Worm (Caenorhabditis elegans): ENCODE data around the gene pmk-3.

The pmk-3 gene

DNA sequence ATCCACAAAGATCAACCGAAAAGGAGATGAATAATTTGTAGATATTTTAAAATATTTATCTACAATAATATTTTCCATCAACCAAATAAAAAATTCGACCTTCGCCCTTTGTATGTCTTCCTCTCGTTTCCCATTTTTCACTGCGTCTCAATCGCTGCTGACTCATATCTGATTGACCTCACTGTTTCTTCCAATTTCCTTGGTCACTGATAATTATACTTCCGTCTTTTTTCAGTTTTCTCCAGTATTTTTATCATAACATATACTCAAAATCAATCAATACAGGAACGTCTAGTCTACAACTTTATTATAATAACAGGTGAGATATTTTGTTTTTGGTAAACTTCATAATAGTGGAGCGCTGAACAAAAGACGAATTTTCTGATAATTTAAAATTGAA lies at the start of gene pmk-3:
Gene pmk-3, plus strand, starts transcription at position 236 of the 400 bp plus-strand sequence.
- TF ChIP-seq ceh-31 (tag; optimal IDR thresholded peaks at IDR 0.05) (no peak), fax-1 (tag; optimal IDR thresholded peaks at IDR 0.05) (no peak), pat-9 (tag; optimal IDR thresholded peaks at IDR 0.05) (no peak), rnt-1 (tag; optimal IDR thresholded peaks at IDR 0.05) (no peak), hlh-8 (tag; optimal IDR thresholded peaks at IDR 0.05) (no peak), dve-1 (tag; optimal IDR thresholded peaks at IDR 0.05) (no peak), ceh-9 (tag; optimal IDR thresholded peaks at IDR 0.05) (no peak), eyg-1 (tag; optimal IDR thresholded peaks at IDR 0.05) (no peak), lin-11 (tag; optimal IDR thresholded peaks at IDR 0.05) (no peak), ceh-22 (tag; optimal IDR thresholded peaks at IDR 0.05) (no peak), pha-2 (tag; optimal IDR thresholded peaks at IDR 0.05) (no peak), unc-55 (GFP tag; optimal IDR thresholded peaks at IDR 0.05) (no peak)

DNA sequence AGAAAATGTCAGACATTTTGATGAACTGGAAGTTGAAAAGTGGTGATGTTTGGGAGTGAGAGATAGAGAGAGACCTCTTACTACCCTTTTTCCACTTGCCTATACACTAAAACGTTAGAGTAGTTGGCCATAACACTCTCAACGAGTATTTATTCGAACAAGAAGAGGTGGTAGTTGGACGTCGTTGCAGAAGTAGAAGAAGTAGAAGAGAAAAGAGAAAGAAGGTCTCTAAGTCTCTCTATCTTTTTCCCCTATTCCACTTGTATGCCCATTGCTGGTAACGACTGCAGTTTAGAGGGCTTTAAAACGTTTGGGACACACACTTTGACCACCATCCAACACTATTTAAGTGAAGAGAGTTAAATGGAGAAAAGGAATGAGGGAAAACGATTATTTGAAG lies 47.5 kb upstream of the pmk-3 start:
- TF ChIP-seq tbx-2 (tag; optimal IDR thresholded peaks at IDR 0.05) (no peak), ceh-14 (tag; optimal IDR thresholded peaks at IDR 0.05) (no peak), ceh-48 (tag; optimal IDR thresholded peaks at IDR 0.05) (no peak), odd-2 (tag; optimal IDR thresholded peaks at IDR 0.05) (no peak), ceh-45 (GFP tag; IDR thresholded peaks at IDR 0.05) (no peak), hlh-30 (tag; optimal IDR thresholded peaks at IDR 0.05; ENCODE audit: insufficient read depth) (no peak), ceh-24 (tag; optimal IDR thresholded peaks at IDR 0.05) (no peak), ceh-19 (GFP tag; optimal IDR thresholded peaks at IDR 0.05) (no peak), unc-86 (tag; optimal IDR thresholded peaks at IDR 0.05) (no peak), elt-2 (tag; optimal IDR thresholded peaks at IDR 0.05) (no peak), nhr-232 (tag; optimal IDR thresholded peaks at IDR 0.05) (no peak), dmd-4 (tag; optimal IDR thresholded peaks at IDR 0.05; ENCODE audit: borderline replicate concordance) (no peak)

DNA sequence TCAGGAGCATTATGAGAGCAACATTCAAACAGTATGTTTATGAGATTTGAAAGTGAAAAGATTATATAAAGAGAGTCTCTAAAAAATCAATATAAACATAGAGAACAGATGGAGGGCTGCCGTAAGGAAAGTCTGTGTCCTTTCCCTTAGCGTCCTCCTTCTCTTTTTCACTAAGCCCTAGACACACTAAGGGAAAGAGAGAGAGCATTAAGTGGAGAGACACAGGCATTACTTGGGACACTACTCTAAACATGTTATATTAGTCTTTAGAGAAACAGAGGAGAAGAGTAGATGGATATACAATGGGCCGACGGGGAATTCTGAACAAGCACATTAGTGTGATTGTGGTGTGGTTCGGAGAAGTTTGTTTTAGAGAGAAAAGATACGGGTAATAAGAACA lies 42.6 kb upstream of the pmk-3 start:
- peak; percentile 7 for TF ChIP-seq unc-42 (tag; optimal IDR thresholded peaks at IDR 0.05)
- no peak for TF ChIP-seq ceh-6 (GFP tag; optimal IDR thresholded peaks at IDR 0.05)

DNA sequence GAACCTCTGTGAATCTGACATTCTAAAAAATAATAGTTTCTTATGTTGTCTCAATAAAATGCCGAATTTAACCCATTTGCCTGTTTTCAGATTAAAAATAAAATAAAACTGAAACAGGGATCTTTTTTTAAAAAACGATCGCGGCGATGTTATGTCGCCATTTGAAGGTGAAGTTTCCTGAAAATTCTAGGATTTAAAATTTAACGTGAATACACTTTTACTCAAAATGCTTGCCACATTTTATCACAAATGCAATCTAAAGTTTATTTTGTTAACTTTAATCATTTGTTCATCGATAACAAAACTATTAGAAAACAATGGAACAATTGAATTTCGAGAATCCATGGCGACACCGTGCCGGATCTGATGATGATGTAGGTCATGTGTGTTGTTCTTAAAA lies 39.4 kb upstream of the pmk-3 start, which contains the start of gene Y42H9AR.2:
Gene Y42H9AR.2, plus strand, starts transcription at position 301 of the 400 bp plus-strand sequence.
- TF ChIP-seq sdc-2 (tag; optimal IDR thresholded peaks at IDR 0.05) (no peak), nhr-232 (tag; optimal IDR thresholded peaks at IDR 0.05) (no peak), unc-3 (GFP tag; conservative IDR thresholded peaks at IDR 0.05) (no peak), unc-3 (tag; optimal IDR thresholded peaks at IDR 0.05) (no peak), K09A11.1 (tag; optimal IDR thresholded peaks at IDR 0.05; ENCODE audit: insufficient read depth) (no peak), C08G9.2 (tag; optimal IDR thresholded peaks at IDR 0.05) (no peak), tbx-7 (tag; optimal IDR thresholded peaks at IDR 0.05) (no peak), elt-4 (tag; optimal IDR thresholded peaks at IDR 0.05) (no peak)

DNA sequence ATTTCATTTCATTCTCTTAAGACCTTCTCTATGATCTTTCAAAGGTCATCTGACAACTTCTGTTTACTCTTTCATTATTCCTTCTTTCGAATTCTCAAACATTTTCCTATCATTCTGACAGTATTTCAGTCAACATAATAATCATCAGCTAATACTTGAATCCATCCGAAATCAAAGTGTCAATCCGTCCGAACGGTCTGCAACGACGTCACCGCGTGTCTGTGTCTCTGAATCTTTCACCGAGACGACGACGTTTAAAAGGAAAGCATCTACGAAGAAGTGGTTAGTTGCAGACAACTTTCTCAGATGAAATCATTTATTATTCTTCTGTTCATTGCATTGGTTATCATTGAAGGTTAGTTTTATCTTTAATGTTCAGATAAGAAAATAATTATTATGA lies 36.8 kb upstream of the pmk-3 start, which contains the start of gene Y42H9AR.5:
Gene Y42H9AR.5, plus strand, starts transcription at position 301 of the 400 bp plus-strand sequence.
- TF ChIP-seq elt-2 (tag; optimal IDR thresholded peaks at IDR 0.05) (peak; percentile 82), ceh-2 (tag; optimal IDR thresholded peaks at IDR 0.05) (no peak)

DNA sequence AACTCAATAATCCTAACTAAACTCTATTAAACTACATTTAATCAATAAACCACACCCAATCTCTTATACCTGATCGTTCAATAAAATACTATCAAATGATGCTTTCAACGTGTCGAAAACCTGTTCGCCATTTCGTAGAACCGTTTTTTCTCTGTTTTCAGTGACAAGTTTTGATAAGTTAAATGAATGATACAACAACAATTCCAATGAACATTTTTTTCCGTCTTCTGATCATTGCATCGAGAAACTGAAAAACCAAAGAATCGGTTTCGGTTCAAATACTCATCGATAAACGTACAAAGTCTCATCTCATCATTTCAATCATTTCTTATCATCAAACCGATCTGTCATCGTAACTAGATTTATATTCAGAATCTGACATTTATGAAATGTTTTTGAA lies 35.8 kb upstream of the pmk-3 start:
- no peak for TF ChIP-seq unc-3 (GFP tag; conservative IDR thresholded peaks at IDR 0.05)
- no peak for TF ChIP-seq unc-3 (tag; optimal IDR thresholded peaks at IDR 0.05)
- no peak for TF ChIP-seq fax-1 (tag; optimal IDR thresholded peaks at IDR 0.05)
- TF ChIP-seq pqm-1 (tag; optimal IDR thresholded peaks at IDR 0.05), result no peak
- no peak for TF ChIP-seq ztf-16 (tag; optimal IDR thresholded peaks at IDR 0.05)
- peak; percentile 28 for TF ChIP-seq unc-55 (GFP tag; optimal IDR thresholded peaks at IDR 0.05)
- TF ChIP-seq dmd-4 (tag; optimal IDR thresholded peaks at IDR 0.05; ENCODE audit: borderline replicate concordance), result no peak
- no peak for TF ChIP-seq fkh-10 (GFP tag; optimal IDR thresholded peaks at IDR 0.05)

Data from whole organism, late embryonic.